Worm (Caenorhabditis elegans) whole organism, L2 larva: ENCODE data around the gene nhr-242.
A peak's percentile ranks its signal among the peaks of the same experiment; 100 is the strongest.

Experiments
- F13H6.1 ChIP-seq: sonication (generic microtip); optimal IDR thresholded peaks from 2 replicates; lab custom pipeline; 2016; ENCODE audit warnings: missing genetic modification characterization, missing compliant biosample characterization
- R02D3.7 ChIP-seq: fragments of 150-350 bp; optimal IDR thresholded peaks from 2 replicates; lab custom pipeline; 2014; ENCODE audit warnings: missing biosample characterization, missing genetic modification characterization
- Y55F3AM.14 ChIP-seq: fragments of 200-800 bp; sonication (Bioruptor generic); optimal IDR thresholded peaks from 2 replicates; lab custom pipeline; 2018; ENCODE audit warnings: mild to moderate bottlenecking, missing genetic modification characterization, missing compliant biosample characterization
- ZK546.5 ChIP-seq: sonication (generic microtip); optimal IDR thresholded peaks from 2 replicates; lab custom pipeline; 2017; ENCODE audit warnings: missing biosample characterization, missing genetic modification characterization
- aly-2 ChIP-seq: fragments of 150-350 bp; optimal IDR thresholded peaks from 2 replicates; lab custom pipeline; 2014; ENCODE audit warnings: missing biosample characterization, missing genetic modification characterization
- ama-1 ChIP-seq: fragments of 150-350 bp; optimal IDR thresholded peaks from 2 replicates; lab custom pipeline; 2018; ENCODE audit warnings: inconsistent platforms
- blmp-1 ChIP-seq: sonication (generic microtip); optimal IDR thresholded peaks from 2 replicates; lab custom pipeline; 2017; ENCODE audit warnings: missing genetic modification characterization, mild to moderate bottlenecking, missing compliant biosample characterization, antibody characterized with exemption, moderate library complexity; ENCODE audit not compliant: insufficient read depth
- ceh-16 ChIP-seq: fragments of 150-350 bp; optimal IDR thresholded peaks from 2 replicates; lab custom pipeline; 2014; ENCODE audit warnings: missing biosample characterization, missing genetic modification characterization
- ceh-82 ChIP-seq: fragments of 150-350 bp; optimal IDR thresholded peaks from 2 replicates; lab custom pipeline; 2014; ENCODE audit warnings: missing biosample characterization, missing genetic modification characterization
- crh-2 ChIP-seq: sonication (generic microtip); optimal IDR thresholded peaks from 2 replicates; lab custom pipeline; 2017; ENCODE audit warnings: missing biosample characterization, missing genetic modification characterization
- dmd-4 ChIP-seq: sonication (generic microtip); optimal IDR thresholded peaks from 2 replicates; lab custom pipeline; 2017; ENCODE audit warnings: missing biosample characterization, missing genetic modification characterization
- egl-27 ChIP-seq: sonication (generic microtip); optimal IDR thresholded peaks from 3 replicates; lab custom pipeline; 2017; ENCODE audit warnings: missing biosample characterization, missing genetic modification reagents, missing genetic modification characterization
- fos-1 ChIP-seq: fragments of 150-350 bp; optimal IDR thresholded peaks from 2 replicates; lab custom pipeline; 2014; ENCODE audit warnings: missing biosample characterization, missing genetic modification characterization
- gmeb-1 ChIP-seq: fragments of 150-350 bp; optimal IDR thresholded peaks from 2 replicates; lab custom pipeline; 2014; ENCODE audit warnings: missing biosample characterization, missing genetic modification characterization
- lsy-2 ChIP-seq, 2 experiments: fragments of 150-350 bp in 1 of 2; sonication (generic microtip) in 1 of 2; optimal IDR thresholded peaks; 2 replicates each; lab custom pipeline; 2014 to 2017; ENCODE audit warnings: missing biosample characterization in 2 of 2, missing genetic modification characterization in 2 of 2
- mab-5 ChIP-seq: fragments of 150-350 bp; optimal IDR thresholded peaks from 2 replicates; lab custom pipeline; 2014; ENCODE audit warnings: missing biosample characterization, missing genetic modification characterization
- mbf-1 ChIP-seq: sonication (generic microtip); optimal IDR thresholded peaks from 2 replicates; lab custom pipeline; 2017; ENCODE audit warnings: missing biosample characterization, missing genetic modification characterization
- mdl-1 ChIP-seq, 2 experiments: fragments of 150-350 bp in 1 of 2; sonication (generic microtip) in 1 of 2; optimal IDR thresholded peaks; 2 replicates each; lab custom pipeline; 2017; ENCODE audit warnings: missing biosample characterization in 2 of 2, missing genetic modification characterization in 2 of 2
- nhr-11 ChIP-seq: fragments of 150-350 bp; optimal IDR thresholded peaks from 2 replicates; lab custom pipeline; 2014; ENCODE audit warnings: missing biosample characterization, missing genetic modification characterization
- nhr-129 ChIP-seq: fragments of 150-350 bp; optimal IDR thresholded peaks from 2 replicates; lab custom pipeline; 2014; ENCODE audit warnings: missing biosample characterization, missing genetic modification characterization
- nhr-21 ChIP-seq: fragments of 150-350 bp; optimal IDR thresholded peaks from 2 replicates; lab custom pipeline; 2014; ENCODE audit warnings: missing biosample characterization, missing genetic modification characterization
- nhr-23 ChIP-seq: fragments of 150-350 bp; optimal IDR thresholded peaks from 2 replicates; lab custom pipeline; 2014; ENCODE audit warnings: missing biosample characterization, missing genetic modification reagents, missing genetic modification characterization
- nhr-237 ChIP-seq: fragments of 150-350 bp; optimal IDR thresholded peaks from 2 replicates; lab custom pipeline; 2014; ENCODE audit warnings: missing biosample characterization, missing genetic modification characterization
- nhr-25 ChIP-seq: fragments of 150-350 bp; sonication (generic microtip); optimal IDR thresholded peaks from 3 replicates; lab custom pipeline; 2014; ENCODE audit warnings: missing biosample characterization, missing genetic modification characterization
- nhr-6 ChIP-seq: fragments of 150-350 bp; optimal IDR thresholded peaks from 2 replicates; lab custom pipeline; 2014; ENCODE audit warnings: missing biosample characterization, missing genetic modification characterization
- nhr-77 ChIP-seq: fragments of 150-350 bp; optimal IDR thresholded peaks from 2 replicates; lab custom pipeline; 2014; ENCODE audit warnings: missing biosample characterization, missing genetic modification characterization
- peb-1 ChIP-seq: fragments of 150-350 bp; optimal IDR thresholded peaks from 2 replicates; lab custom pipeline; 2014; ENCODE audit warnings: missing biosample characterization, missing genetic modification characterization
- skn-1 ChIP-seq: sonication (generic microtip); optimal IDR thresholded peaks from 2 replicates; lab custom pipeline; 2017; ENCODE audit warnings: missing biosample characterization, missing genetic modification characterization
- sma-3 ChIP-seq: sonication (generic microtip); optimal IDR thresholded peaks from 2 replicates; lab custom pipeline; 2016; ENCODE audit warnings: missing genetic modification reagents, missing genetic modification characterization, missing compliant biosample characterization
- snpc-4 ChIP-seq: fragments of 150-350 bp; optimal IDR thresholded peaks from 2 replicates; lab custom pipeline; 2014; ENCODE audit warnings: missing biosample characterization, missing genetic modification characterization
- unc-39 ChIP-seq: fragments of 150-350 bp; optimal IDR thresholded peaks from 2 replicates; lab custom pipeline; 2014; ENCODE audit warnings: missing biosample characterization, missing genetic modification characterization
- unc-62 ChIP-seq: fragments of 150-350 bp; optimal IDR thresholded peaks from 2 replicates; lab custom pipeline; 2014; ENCODE audit warnings: missing biosample characterization, missing genetic modification reagents, missing genetic modification characterization
- zag-1 ChIP-seq: fragments of 150-350 bp; optimal IDR thresholded peaks from 2 replicates; lab custom pipeline; 2014; ENCODE audit warnings: missing biosample characterization, missing genetic modification characterization
- ztf-1 ChIP-seq: fragments of 200-800 bp; sonication (Bioruptor generic); conservative IDR thresholded peaks from 2 replicates; pipeline ENCODE4 v1.3.6; 2022; ENCODE audit warnings: missing genetic modification characterization, missing compliant biosample characterization
- ztf-11 ChIP-seq: sonication (generic microtip); optimal IDR thresholded peaks from 2 replicates; lab custom pipeline; 2017; ENCODE audit warnings: missing biosample characterization, missing genetic modification characterization
- ztf-4 ChIP-seq: fragments of 150-350 bp; optimal IDR thresholded peaks from 2 replicates; lab custom pipeline; 2014; ENCODE audit warnings: missing biosample characterization, missing genetic modification characterization

The nhr-242 gene

DNA sequence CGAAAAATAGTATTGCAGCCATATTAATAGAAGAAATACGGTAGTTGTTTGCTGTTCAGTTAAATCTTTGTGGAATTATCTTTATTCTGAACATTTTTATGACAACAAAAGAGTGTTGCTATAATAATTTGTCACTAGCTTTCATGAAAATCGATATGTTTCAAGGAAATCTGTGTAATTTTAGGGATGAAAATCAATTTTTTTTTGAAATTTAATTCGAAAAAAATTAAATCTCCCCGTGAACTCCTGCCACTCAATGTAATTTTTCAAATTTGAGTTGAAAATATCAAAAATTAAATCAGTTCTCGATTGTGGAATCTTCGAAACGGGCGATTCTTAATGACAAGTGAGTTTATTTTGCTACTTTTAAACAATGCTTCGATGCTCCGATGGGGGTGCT is 20.0 kb downstream of the nhr-242 start, which contains the start of gene Y69A2AR.46:
Y69A2AR.46 (plus strand) TSS at position 301 of the 400 bp plus-strand sequence.
- no peak for TF ChIP-seq mab-5 (tag; lab: Kevin White, UChicago)
- TF ChIP-seq nhr-25 (tag; lab: Kevin White, UChicago), result no peak
- TF ChIP-seq F13H6.1, result no peak
- no peak for TF ChIP-seq ZK546.5 (tag; lab: Kevin White, UChicago)
- TF ChIP-seq snpc-4 (tag; lab: Kevin White, UChicago), result no peak
- no peak for TF ChIP-seq peb-1 (tag; lab: Kevin White, UChicago)
- no peak for TF ChIP-seq nhr-23 (tag; lab: Kevin White, UChicago)
- no peak for TF ChIP-seq aly-2
- no peak for TF ChIP-seq Y55F3AM.14 (GFP tag; lab: Kevin White, UChicago)
- no peak for TF ChIP-seq nhr-129 (tag; lab: Kevin White, UChicago)
- no peak for TF ChIP-seq mbf-1 (tag; lab: Kevin White, UChicago)
- TF ChIP-seq nhr-237 (tag; lab: Kevin White, UChicago), result no peak

DNA sequence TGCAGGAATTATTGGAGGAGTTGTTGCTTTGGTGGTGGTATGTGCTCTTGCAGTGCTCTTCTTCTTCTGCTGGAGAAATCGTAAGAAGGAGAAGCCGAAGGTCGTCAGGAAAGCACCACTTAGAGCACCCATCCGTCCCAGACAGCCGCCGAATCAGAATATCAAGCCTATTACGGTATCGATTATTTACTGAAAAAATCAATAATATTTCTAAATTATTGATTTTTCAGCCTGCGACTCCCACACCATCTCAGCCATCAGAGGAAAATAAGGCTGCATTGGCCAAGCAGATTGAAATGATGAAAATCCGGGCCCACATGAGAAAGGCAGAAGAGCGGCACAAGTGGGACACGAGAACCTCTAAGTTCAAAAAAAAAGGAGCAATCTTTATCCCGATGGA is 25.2 kb downstream of the nhr-242 start:
- no peak for TF ChIP-seq crh-2 (tag; lab: Kevin White, UChicago)
- TF ChIP-seq peb-1 (tag; lab: Kevin White, UChicago), result no peak
- TF ChIP-seq zag-1 (tag; lab: Kevin White, UChicago), result no peak
- no peak for TF ChIP-seq unc-62 (GFP tag; lab: Kevin White, UChicago)
- TF ChIP-seq nhr-11 (tag; lab: Kevin White, UChicago), result no peak
- TF ChIP-seq skn-1 (tag; lab: Kevin White, UChicago), result no peak
- no peak for TF ChIP-seq nhr-6
- no peak for TF ChIP-seq mdl-1 (tag; optimal IDR thresholded peaks at IDR 0.05; lab: Kevin White, UChicago)
- no peak for TF ChIP-seq ztf-11 (tag; lab: Kevin White, UChicago)
- no peak for TF ChIP-seq ceh-16
- no peak for TF ChIP-seq mbf-1 (tag; lab: Kevin White, UChicago)
- TF ChIP-seq dmd-4, result no peak
- TF ChIP-seq gmeb-1 (tag; lab: Kevin White, UChicago), result no peak
- no peak for TF ChIP-seq egl-27 (tag; lab: Kevin White, UChicago)
- no peak for TF ChIP-seq nhr-21 (tag; lab: Kevin White, UChicago)
- TF ChIP-seq nhr-23 (tag; lab: Kevin White, UChicago), result no peak
- TF ChIP-seq nhr-77 (tag; lab: Kevin White, UChicago), result no peak
- TF ChIP-seq blmp-1 (tag; lab: Kevin White, UChicago), result no peak
- no peak for TF ChIP-seq unc-39
- no peak for TF ChIP-seq sma-3 (GFP tag; lab: Kevin White, UChicago)

DNA sequence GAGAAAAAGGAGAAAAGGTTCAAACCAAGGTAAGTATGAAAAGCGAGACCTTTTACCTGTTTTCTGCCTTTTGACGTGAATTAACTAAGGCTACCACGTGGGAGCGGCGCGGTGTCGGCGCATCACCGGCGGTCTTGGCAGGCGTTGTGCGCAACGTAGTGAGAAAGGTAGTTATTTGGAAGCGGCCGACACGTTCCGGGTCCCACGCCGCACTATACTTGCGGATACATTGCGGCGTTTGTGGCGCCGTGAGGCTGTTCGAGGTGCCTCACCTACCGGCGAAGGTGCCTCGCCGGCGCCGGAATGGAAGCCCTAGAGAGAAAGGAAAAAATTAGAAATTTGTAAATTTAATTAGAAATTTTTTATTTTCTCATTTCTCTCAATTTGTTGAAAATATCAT is 28.5 kb downstream of the nhr-242 start:
- TF ChIP-seq Y55F3AM.14 (GFP tag; lab: Kevin White, UChicago), result peak; percentile 14
- no peak for TF ChIP-seq ztf-4 (tag; lab: Kevin White, UChicago)

- TF ChIP-seq mdl-1 (tag; optimal IDR thresholded peaks at IDR 0.05; lab: Kevin White, UChicago) (no peak), Y55F3AM.14 (GFP tag; lab: Kevin White, UChicago) (no peak), ztf-1 (GFP tag; lab: Robert Waterston, UW) (no peak)
Measured at ce11 chrIV:2552276-2552675, 29.1 kb downstream of the nhr-242 start.

DNA sequence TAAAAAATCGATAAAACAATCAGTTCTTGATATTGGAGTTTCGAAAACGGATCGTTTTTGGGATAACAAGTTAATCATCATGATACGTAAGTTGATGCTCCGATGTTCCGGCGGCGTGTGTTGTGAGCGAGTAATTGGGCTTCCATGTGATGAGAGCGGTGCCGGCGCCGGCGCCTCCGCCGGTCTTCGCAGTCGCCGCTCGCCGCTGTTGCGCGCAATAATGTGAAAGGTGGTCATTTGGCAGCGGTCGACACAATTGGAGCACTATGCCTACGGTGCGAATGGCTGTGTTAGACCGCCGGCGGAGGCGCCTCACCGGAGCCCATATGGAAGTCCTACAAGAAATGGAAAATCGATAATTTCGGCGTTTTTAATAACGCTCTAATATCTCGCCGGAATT is 29.5 kb downstream of the nhr-242 start:
- no peak for TF ChIP-seq nhr-6
- TF ChIP-seq zag-1 (tag; lab: Kevin White, UChicago), result no peak
- TF ChIP-seq nhr-129 (tag; lab: Kevin White, UChicago), result no peak
- no peak for TF ChIP-seq ZK546.5 (tag; lab: Kevin White, UChicago)
- TF ChIP-seq ama-1 (lab: Kevin White, UChicago), result no peak
- no peak for TF ChIP-seq gmeb-1 (tag; lab: Kevin White, UChicago)
- TF ChIP-seq fos-1, result no peak
- TF ChIP-seq unc-39, result no peak
- no peak for TF ChIP-seq R02D3.7 (tag; lab: Kevin White, UChicago)
- TF ChIP-seq lsy-2 (tag; optimal IDR thresholded peaks at IDR 0.05; lab: Kevin White, UChicago), result no peak
- TF ChIP-seq nhr-77 (tag; lab: Kevin White, UChicago), result no peak
- no peak for TF ChIP-seq ceh-82 (tag; lab: Kevin White, UChicago)
